Worm (Caenorhabditis elegans) whole organism, mixed stage, embryonic: ENCODE results near the gene C07A4.2.

Source experiments
- blmp-1 ChIP-seq: fragments of 150-350 bp; optimal IDR thresholded peaks from 2 replicates; lab custom pipeline; 2014; ENCODE audit warnings: missing biosample characterization, missing genetic modification characterization
- lin-13 ChIP-seq: fragments of 150-350 bp; optimal IDR thresholded peaks from 2 replicates; lab custom pipeline; 2014; ENCODE audit warnings: missing biosample characterization, missing genetic modification characterization
- lsy-2 ChIP-seq: fragments of 150-350 bp; optimal IDR thresholded peaks from 2 replicates; lab custom pipeline; 2014; ENCODE audit warnings: missing biosample characterization, missing genetic modification characterization
- mep-1 ChIP-seq: fragments of 150-350 bp; optimal IDR thresholded peaks from 2 replicates; lab custom pipeline; 2017; ENCODE audit warnings: missing biosample characterization, missing genetic modification reagents, missing genetic modification characterization, inconsistent platforms
- nhr-12 ChIP-seq: fragments of 150-350 bp; optimal IDR thresholded peaks from 2 replicates; lab custom pipeline; 2014; ENCODE audit warnings: missing biosample characterization, missing genetic modification characterization
- nhr-237 ChIP-seq: fragments of 150-350 bp; optimal IDR thresholded peaks from 2 replicates; lab custom pipeline; 2014; ENCODE audit warnings: missing biosample characterization, missing genetic modification characterization
- nhr-28 ChIP-seq: fragments of 150-350 bp; optimal IDR thresholded peaks from 2 replicates; lab custom pipeline; 2014; ENCODE audit warnings: missing biosample characterization, missing genetic modification characterization
- nhr-76 ChIP-seq: sonication (generic microtip); optimal IDR thresholded peaks from 2 replicates; lab custom pipeline; 2017; ENCODE audit warnings: missing biosample characterization, missing genetic modification characterization
- sem-2 ChIP-seq: fragments of 200-800 bp; sonication (Bioruptor generic); optimal IDR thresholded peaks from 2 replicates; lab custom pipeline; 2018; ENCODE audit warnings: mild to moderate bottlenecking, missing genetic modification characterization, missing compliant biosample characterization
- snpc-4 ChIP-seq: fragments of 150-350 bp; optimal IDR thresholded peaks from 2 replicates; lab custom pipeline; 2014; ENCODE audit warnings: missing biosample characterization, missing genetic modification characterization
- unc-62 ChIP-seq: fragments of 150-350 bp; optimal IDR thresholded peaks from 2 replicates; lab custom pipeline; 2014; ENCODE audit warnings: missing biosample characterization, missing genetic modification reagents, missing genetic modification characterization
- ztf-11 ChIP-seq: fragments of 150-350 bp; optimal IDR thresholded peaks from 2 replicates; lab custom pipeline; 2014; ENCODE audit warnings: missing biosample characterization, missing genetic modification characterization

DNA sequence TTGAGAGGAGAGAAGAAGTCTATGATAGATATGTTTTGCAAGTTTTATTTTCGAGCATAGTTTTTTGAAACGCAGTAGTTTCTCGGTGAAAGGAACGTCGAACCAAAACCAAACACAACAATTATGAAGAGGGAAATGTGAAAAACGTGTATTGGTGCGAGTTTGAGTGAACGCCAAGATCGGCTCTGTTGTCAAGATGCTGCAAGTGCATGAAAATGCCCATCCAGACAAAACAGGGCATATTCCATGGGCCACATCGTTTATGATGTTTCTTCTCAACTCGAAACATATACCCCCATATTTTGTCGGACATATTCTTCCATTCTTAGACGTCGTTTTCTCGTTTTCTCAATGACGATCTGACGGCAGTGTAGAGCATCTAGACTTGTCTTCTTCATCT, 49.0 kb upstream of the C07A4.2 start:
- TF ChIP-seq sem-2 (GFP tag; lab: Kevin White, UChicago) (no peak), unc-62 (GFP tag; lab: Kevin White, UChicago) (no peak), blmp-1 (no peak), nhr-12 (tag; lab: Kevin White, UChicago) (no peak), lsy-2 (tag; lab: Kevin White, UChicago) (no peak), nhr-237 (tag; lab: Kevin White, UChicago) (no peak), nhr-76 (tag; lab: Kevin White, UChicago) (no peak), lin-13 (tag; lab: Kevin White, UChicago) (no peak), mep-1 (no peak), nhr-28 (tag; lab: Kevin White, UChicago) (no peak), snpc-4 (tag; lab: Kevin White, UChicago) (no peak), ztf-11 (no peak)
